Fruit fly (Drosophila melanogaster) whole organism, embryonic: ENCODE measurements around the gene CG11726.

Source experiments
- CG11398 ChIP-seq: fragments of 200-800 bp; sonication (Bioruptor generic); optimal IDR thresholded peaks from 2 replicates; lab custom pipeline; 2016; ENCODE audit warnings: missing biosample characterization, missing genetic modification characterization
- CG12744 ChIP-seq: fragments of 200-800 bp; sonication (Bioruptor generic); optimal IDR thresholded peaks from 2 replicates; lab custom pipeline; 2016; ENCODE audit warnings: missing biosample characterization, missing genetic modification characterization
- CG13424 ChIP-seq: fragments of 200-800 bp; sonication (Bioruptor generic); optimal IDR thresholded peaks from 2 replicates; lab custom pipeline; 2019; ENCODE audit warnings: missing biosample characterization, mild to moderate bottlenecking, missing genetic modification characterization, moderate library complexity
- CG13624 ChIP-seq: fragments of 200-800 bp; sonication (Bioruptor generic); optimal IDR thresholded peaks from 2 replicates; lab custom pipeline; 2016; ENCODE audit warnings: missing biosample characterization, missing genetic modification characterization
- CG17361 ChIP-seq: fragments of 200-800 bp; sonication (Bioruptor generic); IDR thresholded peaks from 3 replicates; pipeline ENCODE4 v1.3.6; 2022; ENCODE audit warnings: missing biosample characterization, missing genetic modification characterization
- CG17612 ChIP-seq: fragments of 200-800 bp; sonication (Bioruptor generic); IDR thresholded peaks from 2 replicates; pipeline ENCODE4 v1.3.6; 2022; ENCODE audit warnings: missing biosample characterization, missing genetic modification characterization
- CG1832 ChIP-seq: fragments of 200-800 bp; sonication (Bioruptor generic); optimal IDR thresholded peaks from 2 replicates; lab custom pipeline; 2017; ENCODE audit warnings: missing biosample characterization, mild to moderate bottlenecking, missing genetic modification characterization, inconsistent platforms
- CG2129 ChIP-seq: fragments of 200-800 bp; sonication (Bioruptor generic); IDR thresholded peaks from 2 replicates; pipeline ENCODE4 v1.3.6; 2022; ENCODE audit warnings: missing biosample characterization, missing genetic modification characterization; ENCODE audit not compliant: partially characterized antibody
- CG33557 ChIP-seq: fragments of 200-800 bp; sonication (Bioruptor generic); optimal IDR thresholded peaks from 2 replicates; lab custom pipeline; 2019; ENCODE audit warnings: missing biosample characterization, mild to moderate bottlenecking, missing genetic modification characterization, moderate library complexity
- CG3838 ChIP-seq: fragments of 200-800 bp; sonication (Bioruptor generic); optimal IDR thresholded peaks from 3 replicates; lab custom pipeline; 2016; ENCODE audit warnings: missing biosample characterization, missing genetic modification characterization
- CG6175 ChIP-seq: fragments of 200-800 bp; sonication (Bioruptor generic); IDR thresholded peaks from 3 replicates; pipeline ENCODE4 v1.3.6; 2022; ENCODE audit warnings: missing biosample characterization, missing genetic modification characterization
- CG8089 ChIP-seq: fragments of 200-800 bp; sonication (Bioruptor generic); optimal IDR thresholded peaks from 3 replicates; lab custom pipeline; 2016; ENCODE audit warnings: missing biosample characterization, missing genetic modification characterization
- CG8478 ChIP-seq: fragments of >200 bp; optimal IDR thresholded peaks from 2 replicates; lab custom pipeline; 2018
- CG9932 ChIP-seq: fragments of 200-800 bp; sonication (Bioruptor generic); IDR thresholded peaks from 2 replicates; pipeline ENCODE4 v1.3.6; 2022; ENCODE audit warnings: missing biosample characterization, missing genetic modification characterization
- CTCF ChIP-seq: fragments of 200-800 bp; sonication (Bioruptor generic); optimal IDR thresholded peaks from 2 replicates; lab custom pipeline; 2017; ENCODE audit warnings: missing biosample characterization, mild to moderate bottlenecking, missing genetic modification characterization, moderate library complexity
- Chrac-16 ChIP-seq: fragments of 200-800 bp; sonication (Bioruptor generic); optimal IDR thresholded peaks from 3 replicates; lab custom pipeline; 2016; ENCODE audit warnings: missing biosample characterization, missing genetic modification characterization
- Dbx ChIP-seq: fragments of 200-800 bp; sonication (Bioruptor generic); IDR thresholded peaks from 3 replicates; pipeline ENCODE4 v1.3.6; 2022; ENCODE audit warnings: missing biosample characterization, missing genetic modification characterization
- Dip3 ChIP-seq: fragments of 200-800 bp; sonication (Bioruptor generic); optimal IDR thresholded peaks from 3 replicates; lab custom pipeline; 2016; ENCODE audit warnings: missing biosample characterization, missing genetic modification characterization
- Dref ChIP-seq: fragments of 200-800 bp; sonication (Bioruptor generic); IDR thresholded peaks from 2 replicates; pipeline ENCODE4 v1.3.6; 2022; ENCODE audit warnings: missing biosample characterization, missing genetic modification characterization
- Drgx ChIP-seq: fragments of 200-800 bp; sonication (Bioruptor generic); IDR thresholded peaks from 2 replicates; pipeline ENCODE4 v1.3.6; 2022; ENCODE audit warnings: missing biosample characterization, missing genetic modification characterization
- Ets97D ChIP-seq: fragments of 200-800 bp; sonication (Bioruptor generic); optimal IDR thresholded peaks from 3 replicates; lab custom pipeline; 2016; ENCODE audit warnings: missing biosample characterization, missing genetic modification characterization
- Hr78 ChIP-seq, 2 experiments: fragments of 200-800 bp in 1 of 2; fragments of >200 bp in 1 of 2; sonication (Bioruptor generic) in 1 of 2; optimal IDR thresholded peaks; 2 replicates each; lab custom pipeline; 2017 to 2019; ENCODE audit warnings: missing biosample characterization in 2 of 2, missing genetic modification characterization in 2 of 2, mild to moderate bottlenecking in 1 of 2, moderate library complexity in 1 of 2
- TFAM ChIP-seq: fragments of 200-800 bp; sonication (Bioruptor generic); optimal IDR thresholded peaks from 2 replicates; lab custom pipeline; 2017; ENCODE audit warnings: missing biosample characterization, missing genetic modification characterization, inconsistent platforms
- Usf ChIP-seq: fragments of 200-800 bp; sonication (Bioruptor generic); optimal IDR thresholded peaks from 2 replicates; lab custom pipeline; 2017; ENCODE audit warnings: missing genotype, missing biosample characterization, missing genetic modification characterization
- az2 ChIP-seq: fragments of 200-800 bp; sonication (Bioruptor generic); optimal IDR thresholded peaks from 3 replicates; lab custom pipeline; 2016; ENCODE audit warnings: missing biosample characterization, missing genetic modification characterization
- bcd ChIP-seq: fragments of 200-800 bp; sonication (Bioruptor generic); optimal IDR thresholded peaks from 2 replicates; lab custom pipeline; 2017; ENCODE audit warnings: missing biosample characterization, mild to moderate bottlenecking, missing genetic modification characterization
- chn ChIP-seq: fragments of 200-800 bp; sonication (Bioruptor generic); optimal IDR thresholded peaks from 2 replicates; lab custom pipeline; 2016; ENCODE audit warnings: missing biosample characterization, missing genetic modification characterization
- crol ChIP-seq: fragments of 200-800 bp; sonication (Bioruptor generic); IDR thresholded peaks from 2 replicates; pipeline ENCODE4 v1.3.6; 2022; ENCODE audit warnings: missing biosample characterization, missing genetic modification characterization
- cwo ChIP-seq: fragments of 200-800 bp; sonication (Bioruptor generic); optimal IDR thresholded peaks from 3 replicates; lab custom pipeline; 2017; ENCODE audit warnings: missing biosample characterization, missing genetic modification characterization, mild to moderate bottlenecking, moderate library complexity, missing genetic modification reagents
- da ChIP-seq: fragments of 200-800 bp; sonication (Bioruptor generic); optimal IDR thresholded peaks from 2 replicates; lab custom pipeline; 2016; ENCODE audit warnings: missing biosample characterization, missing genetic modification characterization
- dan ChIP-seq: fragments of 200-800 bp; sonication (Bioruptor generic); IDR thresholded peaks from 2 replicates; pipeline ENCODE4 v1.3.6; 2022; ENCODE audit warnings: missing biosample characterization, missing genetic modification characterization
- danr ChIP-seq: fragments of 200-800 bp; sonication (Bioruptor generic); IDR thresholded peaks from 2 replicates; pipeline ENCODE4 v1.3.6; 2022; ENCODE audit warnings: missing biosample characterization, missing genetic modification characterization
- dmrt11E ChIP-seq: fragments of 200-800 bp; sonication (Bioruptor generic); optimal IDR thresholded peaks from 3 replicates; lab custom pipeline; 2018; ENCODE audit warnings: missing biosample characterization, mild to moderate bottlenecking, missing genetic modification characterization, moderate library complexity
- en ChIP-seq: fragments of 200-800 bp; sonication (Bioruptor generic); optimal IDR thresholded peaks from 2 replicates; lab custom pipeline; 2016; ENCODE audit warnings: missing biosample characterization, missing genetic modification characterization
- exex ChIP-seq: fragments of 200-800 bp; sonication (Bioruptor generic); optimal IDR thresholded peaks from 4 replicates; lab custom pipeline; 2018; ENCODE audit warnings: missing biosample characterization, mild to moderate bottlenecking, missing genetic modification characterization, moderate library complexity
- fd64A ChIP-seq: fragments of 200-800 bp; sonication (Bioruptor generic); optimal IDR thresholded peaks from 3 replicates; lab custom pipeline; 2018; ENCODE audit warnings: missing biosample characterization, mild to moderate bottlenecking, missing genetic modification characterization
- fru ChIP-seq: fragments of >200 bp; optimal IDR thresholded peaks from 2 replicates; lab custom pipeline; 2017
- gcm2 ChIP-seq: fragments of 200-800 bp; sonication (Bioruptor generic); optimal IDR thresholded peaks from 2 replicates; lab custom pipeline; 2016; ENCODE audit warnings: missing biosample characterization, missing genetic modification characterization
- gfzf ChIP-seq: fragments of 200-800 bp; sonication (Bioruptor generic); optimal IDR thresholded peaks from 2 replicates; lab custom pipeline; 2016; ENCODE audit warnings: missing biosample characterization, mild to moderate bottlenecking, missing genetic modification characterization, moderate library complexity
- hb ChIP-seq: fragments of 200-800 bp; sonication (Bioruptor generic); IDR thresholded peaks from 3 replicates; pipeline ENCODE4 v1.3.6; 2022; ENCODE audit warnings: missing biosample characterization, missing genetic modification characterization; ENCODE audit not compliant: partially characterized antibody
- ind ChIP-seq: fragments of 200-800 bp; sonication (Bioruptor generic); optimal IDR thresholded peaks from 3 replicates; lab custom pipeline; 2016; ENCODE audit warnings: missing biosample characterization, missing genetic modification characterization
- ken ChIP-seq: fragments of 200-800 bp; sonication (Bioruptor generic); IDR thresholded peaks from 3 replicates; pipeline ENCODE4 v1.3.6; 2022; ENCODE audit warnings: missing biosample characterization, missing genetic modification characterization
- pzg ChIP-seq: fragments of 200-800 bp; sonication (Bioruptor generic); optimal IDR thresholded peaks from 3 replicates; lab custom pipeline; 2018; ENCODE audit warnings: missing biosample characterization, mild to moderate bottlenecking, missing genetic modification characterization, moderate library complexity
- ranshi ChIP-seq: fragments of 200-800 bp; sonication (Bioruptor generic); IDR thresholded peaks from 2 replicates; pipeline ENCODE4 v1.3.6; 2022; ENCODE audit warnings: missing biosample characterization, missing genetic modification characterization
- ro ChIP-seq: fragments of 200-800 bp; sonication (Bioruptor generic); IDR thresholded peaks from 2 replicates; pipeline ENCODE4 v1.3.6; 2022; ENCODE audit warnings: missing biosample characterization, missing genetic modification characterization
- row ChIP-seq: fragments of 200-800 bp; sonication (Bioruptor generic); IDR thresholded peaks from 3 replicates; pipeline ENCODE4 v1.3.6; 2022; ENCODE audit warnings: missing biosample characterization, missing genetic modification characterization
- salm ChIP-seq: fragments of 200-800 bp; sonication (Bioruptor generic); optimal IDR thresholded peaks from 2 replicates; lab custom pipeline; 2018; ENCODE audit warnings: missing biosample characterization, mild to moderate bottlenecking, missing genetic modification characterization
- sisA ChIP-seq: fragments of 200-800 bp; sonication (Bioruptor generic); IDR thresholded peaks from 2 replicates; pipeline ENCODE4 v1.3.6; 2022; ENCODE audit warnings: missing biosample characterization, missing genetic modification characterization
- sug ChIP-seq: fragments of 200-800 bp; optimal IDR thresholded peaks from 2 replicates; lab custom pipeline; 2019; ENCODE audit warnings: missing biosample characterization, mild to moderate bottlenecking, missing genetic modification characterization, moderate library complexity
- tio ChIP-seq: fragments of 200-800 bp; sonication (Bioruptor generic); optimal IDR thresholded peaks from 2 replicates; lab custom pipeline; 2017; ENCODE audit warnings: missing biosample characterization, missing genetic modification characterization, inconsistent platforms
- tll ChIP-seq, 2 experiments: fragments of 200-800 bp in 1 of 2; fragments of >200 bp in 1 of 2; sonication (Bioruptor generic) in 1 of 2; optimal IDR thresholded peaks; 2 replicates each; lab custom pipeline; 2017 to 2019; ENCODE audit warnings: missing biosample characterization in 2 of 2, missing genetic modification characterization in 2 of 2, mild to moderate bottlenecking in 1 of 2, moderate library complexity in 1 of 2

The CG11726 gene

DNA sequence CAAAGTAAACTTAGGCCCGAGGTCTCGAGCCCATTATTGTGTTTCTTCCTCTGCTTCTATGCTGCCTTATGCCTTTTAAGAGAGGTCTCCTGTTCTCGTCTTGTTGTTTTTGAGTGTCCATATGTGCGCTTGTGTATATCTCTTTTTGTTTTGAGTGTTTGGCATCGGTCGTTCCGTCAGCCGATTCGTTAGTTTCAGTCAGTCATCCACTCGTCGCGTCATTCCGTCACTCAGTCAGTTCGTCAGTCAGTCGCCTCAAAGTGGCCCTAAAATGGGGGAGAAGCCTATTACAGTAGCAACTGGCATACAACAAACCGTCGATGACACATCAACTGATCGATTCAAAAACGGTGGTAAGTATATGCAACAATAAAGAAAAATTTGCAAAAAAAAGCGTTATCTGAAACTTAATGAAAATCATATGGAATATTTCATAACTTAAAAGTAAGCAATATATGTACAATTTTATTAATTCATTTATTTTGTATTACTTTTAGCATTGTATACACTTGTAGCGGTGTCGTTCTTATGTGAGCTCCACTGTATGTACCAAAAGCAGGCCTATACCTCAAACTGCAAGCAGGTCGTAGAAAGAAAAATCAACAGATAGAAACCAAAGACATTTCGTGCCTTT is 23.7 kb downstream of the CG11726 start (continued):
- TF ChIP-seq CG8478 (lab: Kevin White, UChicago) = no peak
- peak in 1 of 2 experiments; percentile 29 for TF ChIP-seq tll (GFP tag; optimal IDR thresholded peaks at IDR 0.05; lab: Kevin White, UChicago)
- peak; percentile 96 for TF ChIP-seq danr (GFP tag; lab: Robert Waterston, UW)
- TF ChIP-seq fru (lab: Kevin White, UChicago) = no peak
- peak; percentile 92 for TF ChIP-seq ranshi (GFP tag; lab: Robert Waterston, UW)
- no peak for TF ChIP-seq gcm2 (GFP tag; lab: Kevin White, UChicago)
- peak; percentile 90 for TF ChIP-seq bcd (GFP tag; lab: Kevin White, UChicago)
- peak; percentile 95 for TF ChIP-seq sisA (GFP tag; lab: Robert Waterston, UW)
- peak; percentile 96 for TF ChIP-seq CG33557 (GFP tag; lab: Kevin White, UChicago)
- TF ChIP-seq hb (GFP tag; lab: Robert Waterston, UW) = no peak
- peak; percentile 92 for TF ChIP-seq CG17361 (GFP tag; lab: Robert Waterston, UW)
- TF ChIP-seq exex = peak; percentile 28
- peak; percentile 69 for TF ChIP-seq Drgx (GFP tag; lab: Robert Waterston, UW)
- peak; percentile 85 for TF ChIP-seq CG3838 (GFP tag; lab: Kevin White, UChicago)
- TF ChIP-seq CG2129 = no peak
- peak; percentile 84 for TF ChIP-seq en (GFP tag; lab: Kevin White, UChicago)
- peak; percentile 91 for TF ChIP-seq CG11398
- TF ChIP-seq dan (GFP tag; lab: Robert Waterston, UW) = peak; percentile 94
- peak; percentile 60 for TF ChIP-seq CTCF (GFP tag; lab: Kevin White, UChicago)
- TF ChIP-seq cwo (GFP tag; lab: Kevin White, UChicago) = peak; percentile 84
- peak; percentile 96 for TF ChIP-seq CG13424
- TF ChIP-seq ind = peak; percentile 92
- peak; percentile 31 for TF ChIP-seq Ets97D (GFP tag; lab: Kevin White, UChicago)
- peak; percentile 98 for TF ChIP-seq row (GFP tag; lab: Robert Waterston, UW)
- TF ChIP-seq CG9932 (GFP tag; lab: Robert Waterston, UW) = peak; percentile 93
- peak; percentile 87 for TF ChIP-seq CG13624 (GFP tag; lab: Kevin White, UChicago)
- TF ChIP-seq chn (GFP tag; lab: Kevin White, UChicago) = peak; percentile 86
- no peak for TF ChIP-seq pzg (GFP tag; lab: Kevin White, UChicago)
- TF ChIP-seq dmrt11E = peak; percentile 96
- peak; percentile 89 for TF ChIP-seq salm (tag; lab: Kevin White, UChicago)
- peak; percentile 78 for TF ChIP-seq Dbx
- TF ChIP-seq gfzf = no peak
- TF ChIP-seq CG12744 = peak; percentile 90
- peak; percentile 86 for TF ChIP-seq CG8089 (GFP tag; lab: Kevin White, UChicago)
- TF ChIP-seq sug (tag; lab: Kevin White, UChicago) = peak; percentile 80
- peak; percentile 81 for TF ChIP-seq fd64A (GFP tag; lab: Kevin White, UChicago)
- peak; percentile 63 for TF ChIP-seq tio
- TF ChIP-seq Hr78 (GFP tag; optimal IDR thresholded peaks at IDR 0.05; lab: Kevin White, UChicago) = peak in 1 of 2 experiments; percentile 83
- TF ChIP-seq az2 (GFP tag; lab: Kevin White, UChicago) = peak; percentile 87
- peak; percentile 96 for TF ChIP-seq ken
- TF ChIP-seq Dip3 (GFP tag; lab: Kevin White, UChicago) = peak; percentile 77
- peak; percentile 93 for TF ChIP-seq ro (GFP tag; lab: Robert Waterston, UW)
- TF ChIP-seq CG6175 (GFP tag; lab: Robert Waterston, UW) = peak; percentile 65; the same call in 2 of the 3 replicates
- peak; percentile 86 for TF ChIP-seq Usf (GFP tag; lab: Kevin White, UChicago)
- peak; percentile 81 for TF ChIP-seq TFAM (GFP tag; lab: Kevin White, UChicago)
- peak; percentile 85 for TF ChIP-seq da (GFP tag; lab: Kevin White, UChicago)
- peak; percentile 90 for TF ChIP-seq Chrac-16 (GFP tag; lab: Kevin White, UChicago)
- TF ChIP-seq crol = peak; percentile 76; the same call in 1 of the 2 replicates
- no peak for TF ChIP-seq CG1832 (GFP tag; lab: Kevin White, UChicago)
- TF ChIP-seq CG17612 (GFP tag; lab: Robert Waterston, UW) = peak; percentile 90
- TF ChIP-seq Dref = no peak
